Worm (Caenorhabditis elegans): ENCODE results near the gene T28D9.11.

Gene T28D9.11

ce11 chrII:6489711-6490184, 2.0 kb downstream of the T28D9.11 start, which contains the start of the genes snr-3 and rsp-5 (continued):
- TF ChIP-seq nhr-25 (tag; optimal IDR thresholded peaks at IDR 0.05; ENCODE audit: borderline replicate concordance, insufficient read depth) (peak; percentile 61), spr-3 (GFP tag; optimal IDR thresholded peaks at IDR 0.05) (no peak), hmg-1.1 (GFP tag; IDR thresholded peaks at IDR 0.05) (peak; percentile 47; the same call in 1 of the 2 replicates), nhr-77 (tag; optimal IDR thresholded peaks at IDR 0.05) (peak; percentile 77), hif-1 (tag; optimal IDR thresholded peaks at IDR 0.05) (peak in 1 of 2 experiments; percentile 50), nhr-237 (tag; optimal IDR thresholded peaks at IDR 0.05) (no peak)

- TF ChIP-seq nhr-77 (tag; optimal IDR thresholded peaks at IDR 0.05) (peak; percentile 37), pqm-1 (tag; optimal IDR thresholded peaks at IDR 0.05) (peak; percentile 83), nhr-6 (tag; optimal IDR thresholded peaks at IDR 0.05) (no peak), dmd-6 (GFP tag; IDR thresholded peaks at IDR 0.05) (peak; percentile 58), nhr-28 (tag; optimal IDR thresholded peaks at IDR 0.05) (peak; percentile 99), daf-16 (GFP tag; optimal IDR thresholded peaks at IDR 0.05) (no peak), daf-16 (tag; optimal IDR thresholded peaks at IDR 0.05) (peak; percentile 56), hlh-11 (tag; optimal IDR thresholded peaks at IDR 0.05) (peak; percentile 61), mep-1 (tag; optimal IDR thresholded peaks at IDR 0.05) (no peak), dve-1 (tag; optimal IDR thresholded peaks at IDR 0.05; ENCODE audit: insufficient read depth) (peak; percentile 25), php-3 (GFP tag; IDR thresholded peaks at IDR 0.05) (0 out of 2 replicates have a peak, but pooled peaks have one; percentile 8), madf-5 (GFP tag; IDR thresholded peaks at IDR 0.05) (no peak)
These were observed 5.4 kb downstream of the T28D9.11 start for ce11 chrII:6486344-6486743.

ce11 chrII:6484876-6485526, 6.8 kb downstream of the T28D9.11 start, which contains the start of the genes lido-16 and plpp-1.2:
TSS of gene lido-16 (minus strand) at chrII:6484976.
TSS of gene plpp-1.2 (plus strand) at chrII:6485476.
- TF ChIP-seq pha-4 (GFP tag; IDR thresholded peaks at IDR 0.05): no peak
- no peak for TF ChIP-seq pha-4 (tag; optimal IDR thresholded peaks at IDR 0.05)
- no peak for TF ChIP-seq unc-130 (GFP tag; optimal IDR thresholded peaks at IDR 0.05)
- TF ChIP-seq dmd-6 (GFP tag; IDR thresholded peaks at IDR 0.05): no peak
- TF ChIP-seq unc-62 (GFP tag; optimal IDR thresholded peaks at IDR 0.05 in 1 of 2): peak in 1 of 2 experiments; percentile 71
- TF ChIP-seq unc-62 (tag; optimal IDR thresholded peaks at IDR 0.05): no peak
- no peak for TF ChIP-seq fos-1 (tag; optimal IDR thresholded peaks at IDR 0.05)
- TF ChIP-seq Y75B8A.6 (GFP tag; IDR thresholded peaks at IDR 0.05): no peak

- TF ChIP-seq dmd-6 (GFP tag; IDR thresholded peaks at IDR 0.05) (no peak), hlh-11 (tag; optimal IDR thresholded peaks at IDR 0.05) (peak; percentile 36), unc-62 (GFP tag; optimal IDR thresholded peaks at IDR 0.05 in 1 of 2) (peak in 1 of 2 experiments; percentile 7), unc-62 (tag; optimal IDR thresholded peaks at IDR 0.05) (no peak), aha-1 (tag) (peak; percentile 4), rbr-2 (tag; optimal IDR thresholded peaks at IDR 0.05) (no peak), mxl-3 (GFP tag; optimal IDR thresholded peaks at IDR 0.05) (no peak), zip-2 (tag; optimal IDR thresholded peaks at IDR 0.05) (no peak), lin-29 (GFP tag; IDR thresholded peaks at IDR 0.05) (no peak), Y48G9A.11 (GFP tag; IDR thresholded peaks at IDR 0.05) (no peak), madf-9 (GFP tag; conservative IDR thresholded peaks at IDR 0.05) (no peak), Y5F2A.4 (GFP tag; optimal IDR thresholded peaks at IDR 0.05) (no peak)
These were observed 9.0 kb downstream of the T28D9.11 start for ce11 chrII:6482762-6483161.

- TF ChIP-seq mdt-29 (GFP tag; IDR thresholded peaks at IDR 0.05) (no peak), nhr-6 (tag; optimal IDR thresholded peaks at IDR 0.05) (no peak), aha-1 (tag) (no peak), snpc-4 (tag; optimal IDR thresholded peaks at IDR 0.05) (no peak), zip-11 (GFP tag; IDR thresholded peaks at IDR 0.05) (no peak), aly-2 (tag; optimal IDR thresholded peaks at IDR 0.05) (no peak), php-3 (GFP tag; IDR thresholded peaks at IDR 0.05) (no peak), ztf-7 (tag; optimal IDR thresholded peaks at IDR 0.05) (no peak)
These were observed 9.7 kb downstream of the T28D9.11 start, which contains the start of gene del-10 for ce11 chrII:6482102-6482501. TSS of gene del-10 (minus strand) at chrII:6482125.
